Worm (Caenorhabditis elegans): Measurements from ENCODE around the gene srd-13.

srd-13 gene

ce11 chrIV:5658225-5658624 is 22.8 kb upstream of the srd-13 start:
- peak in 1 of 2 experiments; percentile 17 for TF ChIP-seq lsy-2 (tag; optimal IDR thresholded peaks at IDR 0.05)
- no peak for TF ChIP-seq nhr-237 (tag; optimal IDR thresholded peaks at IDR 0.05)
- no peak for TF ChIP-seq mdl-1 (tag; optimal IDR thresholded peaks at IDR 0.05)
- peak; percentile 13 for TF ChIP-seq fos-1 (tag; optimal IDR thresholded peaks at IDR 0.05)
- no peak for TF ChIP-seq dmd-4 (tag; optimal IDR thresholded peaks at IDR 0.05)
- TF ChIP-seq mbf-1 (tag; optimal IDR thresholded peaks at IDR 0.05): no peak
- TF ChIP-seq sma-9 (GFP tag; optimal IDR thresholded peaks at IDR 0.05): peak; percentile 44
- TF ChIP-seq sma-9 (tag; optimal IDR thresholded peaks at IDR 0.05): no peak
- no peak for TF ChIP-seq unc-62 (GFP tag; optimal IDR thresholded peaks at IDR 0.05)

DNA sequence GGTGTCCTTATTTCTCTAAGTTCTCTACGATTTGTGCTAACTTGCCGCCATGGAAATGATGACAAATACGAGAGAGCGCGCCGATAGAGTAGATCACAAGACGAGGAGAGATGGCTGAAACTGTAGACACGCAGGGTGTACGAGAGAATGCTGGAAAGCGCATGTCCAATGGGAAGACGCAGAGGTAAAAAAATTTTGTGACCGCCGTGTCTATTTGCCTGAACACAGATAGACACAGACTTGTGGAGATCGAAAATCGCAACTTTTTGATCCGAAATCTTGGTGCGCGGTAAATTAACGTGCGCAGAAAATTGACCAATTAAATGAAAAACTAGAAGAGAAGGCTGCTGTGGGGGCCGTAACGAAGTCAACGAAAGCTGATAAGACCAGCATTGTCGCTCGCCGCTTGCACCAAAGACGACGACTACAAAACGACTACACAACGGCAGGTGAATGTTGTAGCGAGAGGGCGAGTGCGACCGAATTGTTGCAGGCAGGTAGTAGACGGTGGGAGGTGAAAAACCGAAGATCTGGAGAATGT is 21.7 kb upstream of the srd-13 start:
- TF ChIP-seq ztf-11 (tag; optimal IDR thresholded peaks at IDR 0.05): no peak
- TF ChIP-seq alr-1 (tag; optimal IDR thresholded peaks at IDR 0.05): no peak
- peak; percentile 84 for TF ChIP-seq egl-27 (tag; optimal IDR thresholded peaks at IDR 0.05)
- TF ChIP-seq skn-1 (tag; optimal IDR thresholded peaks at IDR 0.05): peak; percentile 100
- peak; percentile 66 for TF ChIP-seq lin-13 (GFP tag; optimal IDR thresholded peaks at IDR 0.05)
- TF ChIP-seq lin-11 (tag; optimal IDR thresholded peaks at IDR 0.05): peak; percentile 33
- no peak for TF ChIP-seq mab-5 (tag; optimal IDR thresholded peaks at IDR 0.05)
- peak; percentile 35 for TF ChIP-seq Y55F3AM.14 (GFP tag; optimal IDR thresholded peaks at IDR 0.05)
- peak; percentile 92 for TF ChIP-seq sma-9 (GFP tag; optimal IDR thresholded peaks at IDR 0.05)
- TF ChIP-seq sma-9 (tag; optimal IDR thresholded peaks at IDR 0.05): peak; percentile 70
- TF ChIP-seq nhr-23 (tag; optimal IDR thresholded peaks at IDR 0.05): no peak
- peak; percentile 93 for TF ChIP-seq F13H6.1 (tag; optimal IDR thresholded peaks at IDR 0.05)
- peak; percentile 90 for TF ChIP-seq nhr-129 (tag; optimal IDR thresholded peaks at IDR 0.05)
- peak; percentile 17 for TF ChIP-seq ztf-4 (tag; optimal IDR thresholded peaks at IDR 0.05)
- TF ChIP-seq unc-62 (GFP tag; optimal IDR thresholded peaks at IDR 0.05): no peak
- peak; percentile 20 for TF ChIP-seq ceh-82 (tag; optimal IDR thresholded peaks at IDR 0.05)
- no peak for TF ChIP-seq lin-39 (tag; optimal IDR thresholded peaks at IDR 0.05)
- TF ChIP-seq gmeb-1 (tag; optimal IDR thresholded peaks at IDR 0.05): peak; percentile 60
- TF ChIP-seq zag-1 (tag; optimal IDR thresholded peaks at IDR 0.05): peak; percentile 49
- no peak for TF ChIP-seq ama-1 (optimal IDR thresholded peaks at IDR 0.05)
- TF ChIP-seq mdl-1 (tag; optimal IDR thresholded peaks at IDR 0.05): peak; percentile 58 to 71
- TF ChIP-seq lsy-2 (tag; optimal IDR thresholded peaks at IDR 0.05): peak; percentile 30 to 74
- peak; percentile 54 for TF ChIP-seq crh-2 (tag; optimal IDR thresholded peaks at IDR 0.05)
- no peak for TF ChIP-seq elt-3 (tag; optimal IDR thresholded peaks at IDR 0.05)
- TF ChIP-seq nhr-237 (tag; optimal IDR thresholded peaks at IDR 0.05): no peak
- TF ChIP-seq nhr-25 (tag; optimal IDR thresholded peaks at IDR 0.05): peak; percentile 89
- TF ChIP-seq nhr-11 (tag; optimal IDR thresholded peaks at IDR 0.05): no peak
- peak; percentile 90 for TF ChIP-seq sma-3 (GFP tag; optimal IDR thresholded peaks at IDR 0.05)
- TF ChIP-seq C34F6.9 (tag; optimal IDR thresholded peaks at IDR 0.05): peak; percentile 76
- TF ChIP-seq unc-55 (GFP tag; optimal IDR thresholded peaks at IDR 0.05): peak; percentile 46
- TF ChIP-seq fos-1 (tag; optimal IDR thresholded peaks at IDR 0.05): peak; percentile 56
- peak; percentile 94 for TF ChIP-seq nhr-21 (tag; optimal IDR thresholded peaks at IDR 0.05)
- no peak for TF ChIP-seq ztf-1 (GFP tag; conservative IDR thresholded peaks at IDR 0.05)
- peak; percentile 78 for TF ChIP-seq sem-4 (tag; optimal IDR thresholded peaks at IDR 0.05)
- TF ChIP-seq nhr-77 (tag; optimal IDR thresholded peaks at IDR 0.05): no peak
- TF ChIP-seq blmp-1 (tag; optimal IDR thresholded peaks at IDR 0.05; ENCODE audit: insufficient read depth): peak; percentile 59
- no peak for TF ChIP-seq ZK546.5 (tag; optimal IDR thresholded peaks at IDR 0.05)
- TF ChIP-seq nhr-6 (tag; optimal IDR thresholded peaks at IDR 0.05): peak; percentile 83

DNA sequence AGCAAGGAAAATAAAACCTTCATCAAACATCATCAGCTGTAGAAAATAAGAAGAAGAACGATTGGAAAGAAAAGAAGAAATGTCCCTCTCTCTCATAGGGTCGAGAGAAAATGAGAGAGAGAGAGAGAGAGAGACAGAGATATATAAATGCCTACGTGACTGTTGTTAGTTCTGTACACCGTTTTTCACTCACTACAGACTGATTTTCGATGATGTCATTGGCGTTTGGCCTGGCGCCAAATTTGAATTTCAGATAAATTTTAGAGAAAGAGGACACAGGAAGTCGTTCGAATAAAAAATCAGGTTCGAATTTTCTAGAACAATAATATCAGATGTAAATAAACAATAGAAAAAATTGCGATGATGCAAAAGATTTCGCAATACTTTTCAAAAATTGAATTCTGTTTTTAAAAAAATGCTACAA is 20.5 kb upstream of the srd-13 start:
- TF ChIP-seq blmp-1 (tag; optimal IDR thresholded peaks at IDR 0.05; ENCODE audit: insufficient read depth) (peak; percentile 53), C34F6.9 (tag; optimal IDR thresholded peaks at IDR 0.05) (peak; percentile 73), fos-1 (tag; optimal IDR thresholded peaks at IDR 0.05) (peak; percentile 61), sma-3 (GFP tag; optimal IDR thresholded peaks at IDR 0.05) (peak; percentile 69), sma-9 (GFP tag; optimal IDR thresholded peaks at IDR 0.05) (peak; percentile 91), sma-9 (tag; optimal IDR thresholded peaks at IDR 0.05) (no peak), crh-2 (tag; optimal IDR thresholded peaks at IDR 0.05) (peak; percentile 77), lsy-2 (tag; optimal IDR thresholded peaks at IDR 0.05) (peak in 1 of 2 experiments; percentile 73), nhr-129 (tag; optimal IDR thresholded peaks at IDR 0.05) (peak; percentile 82), skn-1 (tag; optimal IDR thresholded peaks at IDR 0.05) (peak; percentile 92), lin-13 (GFP tag; optimal IDR thresholded peaks at IDR 0.05) (peak; percentile 62), F13H6.1 (tag; optimal IDR thresholded peaks at IDR 0.05) (peak; percentile 56), ztf-11 (tag; optimal IDR thresholded peaks at IDR 0.05) (no peak), elt-1 (tag; optimal IDR thresholded peaks at IDR 0.05) (no peak), unc-55 (GFP tag; optimal IDR thresholded peaks at IDR 0.05) (no peak), sem-4 (tag; optimal IDR thresholded peaks at IDR 0.05) (peak; percentile 41), nhr-21 (tag; optimal IDR thresholded peaks at IDR 0.05) (peak; percentile 72), gmeb-1 (tag; optimal IDR thresholded peaks at IDR 0.05) (peak; percentile 80), nhr-6 (tag; optimal IDR thresholded peaks at IDR 0.05) (peak; percentile 77), ZK546.5 (tag; optimal IDR thresholded peaks at IDR 0.05) (no peak), nhr-25 (tag; optimal IDR thresholded peaks at IDR 0.05) (peak; percentile 91), egl-27 (tag; optimal IDR thresholded peaks at IDR 0.05) (peak; percentile 45), ztf-4 (tag; optimal IDR thresholded peaks at IDR 0.05) (peak; percentile 85), unc-39 (tag; optimal IDR thresholded peaks at IDR 0.05) (no peak)
